Worm (Caenorhabditis elegans): ENCODE results near the gene srbc-62.
"Not testable (repeated sequence)": the region's sequence is repeated elsewhere in the genome, so short reads cannot be mapped to it uniquely, and the experiment has no call there.

The srbc-62 gene

ce11 chrV:17220345-17220744, 2.6 kb downstream of the srbc-62 start, which contains the start of gene srh-109:
Gene srh-109 (minus strand): TSS chrV:17220445.
- no peak for TF ChIP-seq unc-62 (GFP tag; optimal IDR thresholded peaks at IDR 0.05)

ce11 chrV:17223305-17223704, 5.5 kb downstream of the srbc-62 start, which contains the start of gene srh-252:
Gene srh-252 (minus strand): TSS chrV:17223405.
- no peak for TF ChIP-seq unc-62 (GFP tag; optimal IDR thresholded peaks at IDR 0.05)

ce11 chrV:17225389-17225788, 7.6 kb downstream of the srbc-62 start, which contains the start of gene scl-25:
Gene scl-25 (plus strand): TSS chrV:17225689.
- TF ChIP-seq unc-62 (GFP tag; optimal IDR thresholded peaks at IDR 0.05): no peak

- no peak for TF ChIP-seq unc-62 (GFP tag; optimal IDR thresholded peaks at IDR 0.05)
These were observed 8.3 kb downstream of the srbc-62 start, which contains the start of gene srh-112 for ce11 chrV:17226119-17226518. Gene srh-112 (minus strand): TSS chrV:17226219.

ce11 chrV:17232403-17232802, 14.6 kb downstream of the srbc-62 start:
- TF ChIP-seq unc-62 (GFP tag; optimal IDR thresholded peaks at IDR 0.05): no peak

- no peak for TF ChIP-seq unc-62 (GFP tag; optimal IDR thresholded peaks at IDR 0.05)
These were observed 18.6 kb downstream of the srbc-62 start, which contains the start of gene T19C9.10 for ce11 chrV:17236345-17236744. Gene T19C9.10 (plus strand): TSS chrV:17236592.

ce11 chrV:17238799-17239198, 21.0 kb downstream of the srbc-62 start, which contains the start of gene T19C9.8:
Gene T19C9.8 (plus strand): TSS chrV:17239097.
- no peak for TF ChIP-seq unc-62 (GFP tag; optimal IDR thresholded peaks at IDR 0.05)

- no peak for TF ChIP-seq unc-62 (GFP tag; optimal IDR thresholded peaks at IDR 0.05)
These were observed 22.9 kb downstream of the srbc-62 start for ce11 chrV:17240579-17241277.

- TF ChIP-seq unc-62 (GFP tag; optimal IDR thresholded peaks at IDR 0.05): no peak
These were observed 23.5 kb downstream of the srbc-62 start for ce11 chrV:17241278-17241661.

ce11 chrV:17242552-17242951, 24.8 kb downstream of the srbc-62 start, which contains the start of gene Y68A4B.3:
Gene Y68A4B.3 (minus strand): TSS chrV:17242652.
- no peak for TF ChIP-seq unc-62 (GFP tag; optimal IDR thresholded peaks at IDR 0.05)

ce11 chrV:17243016-17243415, 25.2 kb downstream of the srbc-62 start:
- no peak for TF ChIP-seq unc-62 (GFP tag; optimal IDR thresholded peaks at IDR 0.05)

ce11 chrV:17245406-17245805, 27.6 kb downstream of the srbc-62 start, which contains the start of gene clec-242:
Gene clec-242 (minus strand): TSS chrV:17245506.
- no peak for TF ChIP-seq unc-62 (GFP tag; optimal IDR thresholded peaks at IDR 0.05)

- no peak for TF ChIP-seq unc-62 (GFP tag; optimal IDR thresholded peaks at IDR 0.05)
These were observed 31.1 kb downstream of the srbc-62 start, which contains the start of gene clec-243 for ce11 chrV:17248915-17249314. Gene clec-243 (minus strand): TSS chrV:17249015.

ce11 chrV:17251364-17251961, 33.7 kb downstream of the srbc-62 start, which contains the start of gene Y61B8A.6:
Gene Y61B8A.6 (plus strand): TSS chrV:17251911.
- no peak for TF ChIP-seq unc-62 (GFP tag; optimal IDR thresholded peaks at IDR 0.05)

- TF ChIP-seq unc-62 (GFP tag; optimal IDR thresholded peaks at IDR 0.05): not testable (repeated sequence)
These were observed 37.2 kb downstream of the srbc-62 start, which contains the start of gene srh-116 for ce11 chrV:17255028-17255427. Gene srh-116 (minus strand): TSS chrV:17255128.

- no peak for TF ChIP-seq unc-62 (GFP tag; optimal IDR thresholded peaks at IDR 0.05)
These were observed 37.7 kb downstream of the srbc-62 start, which contains the start of gene srh-115 for ce11 chrV:17255454-17255853. Gene srh-115 (plus strand): TSS chrV:17255754.
